Worm (Caenorhabditis elegans): ENCODE measurements around the gene smap-1.

The smap-1 gene

ce11 chrIII:10709676-10710075, 29.9 kb downstream of the smap-1 start:
- TF ChIP-seq nhr-129 (tag; optimal IDR thresholded peaks at IDR 0.05) (no peak), unc-62 (GFP tag; optimal IDR thresholded peaks at IDR 0.05) (no peak), F13H6.1 (tag; optimal IDR thresholded peaks at IDR 0.05) (no peak), peb-1 (tag; optimal IDR thresholded peaks at IDR 0.05) (no peak), lin-39 (tag; optimal IDR thresholded peaks at IDR 0.05) (no peak), nhr-12 (tag; optimal IDR thresholded peaks at IDR 0.05) (no peak), sem-4 (tag; optimal IDR thresholded peaks at IDR 0.05) (no peak), aly-2 (tag; optimal IDR thresholded peaks at IDR 0.05) (no peak), unc-39 (tag; optimal IDR thresholded peaks at IDR 0.05) (no peak), elt-3 (tag; optimal IDR thresholded peaks at IDR 0.05) (no peak), ceh-16 (tag; optimal IDR thresholded peaks at IDR 0.05) (no peak)

DNA sequence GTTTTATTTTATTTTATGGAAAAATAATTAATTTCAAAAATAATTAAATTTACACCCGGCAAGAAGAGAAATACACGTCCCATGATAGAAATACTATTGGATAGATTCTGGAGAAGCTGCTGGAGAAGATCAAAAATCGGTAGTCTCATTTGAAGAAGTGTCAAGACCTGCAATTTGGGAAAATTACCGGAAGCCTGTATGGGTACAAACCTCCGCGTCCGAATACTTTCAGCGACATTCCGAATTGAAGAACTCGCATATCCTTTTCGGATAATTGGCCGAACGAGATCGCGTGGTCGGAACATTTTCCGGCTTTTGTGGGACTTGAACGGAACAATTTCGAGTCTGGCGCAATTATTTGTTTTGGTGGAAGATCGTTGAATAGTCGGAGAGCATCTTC, 31.1 kb downstream of the smap-1 start:
- TF ChIP-seq nhr-77 (tag; optimal IDR thresholded peaks at IDR 0.05), result no peak
- TF ChIP-seq skn-1 (tag; optimal IDR thresholded peaks at IDR 0.05), result no peak
- TF ChIP-seq fos-1 (tag; optimal IDR thresholded peaks at IDR 0.05), result no peak
- TF ChIP-seq nhr-129 (tag; optimal IDR thresholded peaks at IDR 0.05), result no peak
- no peak for TF ChIP-seq ama-1 (optimal IDR thresholded peaks at IDR 0.05)
- no peak for TF ChIP-seq lin-13 (GFP tag; optimal IDR thresholded peaks at IDR 0.05)
- TF ChIP-seq gmeb-1 (tag; optimal IDR thresholded peaks at IDR 0.05), result no peak
- TF ChIP-seq sma-9 (GFP tag; optimal IDR thresholded peaks at IDR 0.05), result no peak
- no peak for TF ChIP-seq sma-9 (tag; optimal IDR thresholded peaks at IDR 0.05)
- no peak for TF ChIP-seq aly-2 (tag; optimal IDR thresholded peaks at IDR 0.05)
- no peak for TF ChIP-seq blmp-1 (tag; optimal IDR thresholded peaks at IDR 0.05; ENCODE audit: insufficient read depth)
- no peak for TF ChIP-seq nhr-11 (tag; optimal IDR thresholded peaks at IDR 0.05)
- TF ChIP-seq C34F6.9 (tag; optimal IDR thresholded peaks at IDR 0.05), result no peak

ce11 chrIII:10707461-10707860, 32.1 kb downstream of the smap-1 start, which contains the start of gene mrpl-12:
TSS of gene mrpl-12 (plus strand) at chrIII:10707761.
- TF ChIP-seq egl-27 (tag; optimal IDR thresholded peaks at IDR 0.05) (no peak), unc-55 (GFP tag; optimal IDR thresholded peaks at IDR 0.05) (no peak), elt-3 (tag; optimal IDR thresholded peaks at IDR 0.05) (no peak), skn-1 (tag; optimal IDR thresholded peaks at IDR 0.05) (no peak), peb-1 (tag; optimal IDR thresholded peaks at IDR 0.05) (no peak), snpc-4 (tag; optimal IDR thresholded peaks at IDR 0.05) (no peak), sma-9 (GFP tag; optimal IDR thresholded peaks at IDR 0.05) (no peak), sma-9 (tag; optimal IDR thresholded peaks at IDR 0.05) (no peak), lin-13 (GFP tag; optimal IDR thresholded peaks at IDR 0.05) (no peak), nhr-129 (tag; optimal IDR thresholded peaks at IDR 0.05) (no peak), alr-1 (tag; optimal IDR thresholded peaks at IDR 0.05) (no peak), C34F6.9 (tag; optimal IDR thresholded peaks at IDR 0.05) (no peak), zag-1 (tag; optimal IDR thresholded peaks at IDR 0.05) (no peak)

- peak; percentile 88 for TF ChIP-seq unc-55 (GFP tag; optimal IDR thresholded peaks at IDR 0.05)
- peak in 1 of 2 experiments; percentile 12 for TF ChIP-seq mdl-1 (tag; optimal IDR thresholded peaks at IDR 0.05)
- peak; percentile 74 for TF ChIP-seq fos-1 (tag; optimal IDR thresholded peaks at IDR 0.05)
- TF ChIP-seq gmeb-1 (tag; optimal IDR thresholded peaks at IDR 0.05), result peak; percentile 85
- peak; percentile 80 for TF ChIP-seq crh-2 (tag; optimal IDR thresholded peaks at IDR 0.05)
- TF ChIP-seq egl-27 (tag; optimal IDR thresholded peaks at IDR 0.05), result peak; percentile 29
- peak; percentile 78 for TF ChIP-seq F13H6.1 (tag; optimal IDR thresholded peaks at IDR 0.05)
- no peak for TF ChIP-seq unc-39 (tag; optimal IDR thresholded peaks at IDR 0.05)
- peak; percentile 67 for TF ChIP-seq nhr-25 (tag; optimal IDR thresholded peaks at IDR 0.05)
- TF ChIP-seq nhr-21 (tag; optimal IDR thresholded peaks at IDR 0.05), result peak; percentile 62
- TF ChIP-seq nhr-129 (tag; optimal IDR thresholded peaks at IDR 0.05), result peak; percentile 62
- no peak for TF ChIP-seq nhr-12 (tag; optimal IDR thresholded peaks at IDR 0.05)
- no peak for TF ChIP-seq peb-1 (tag; optimal IDR thresholded peaks at IDR 0.05)
- TF ChIP-seq ztf-4 (tag; optimal IDR thresholded peaks at IDR 0.05), result no peak
- peak; percentile 46 for TF ChIP-seq R02D3.7 (tag; optimal IDR thresholded peaks at IDR 0.05)
- peak; percentile 84 to 90 for TF ChIP-seq lsy-2 (tag; optimal IDR thresholded peaks at IDR 0.05)
- peak; percentile 41 for TF ChIP-seq lin-11 (tag; optimal IDR thresholded peaks at IDR 0.05)
- peak; percentile 34 for TF ChIP-seq zag-1 (tag; optimal IDR thresholded peaks at IDR 0.05)
- TF ChIP-seq C34F6.9 (tag; optimal IDR thresholded peaks at IDR 0.05), result peak; percentile 95
- TF ChIP-seq ceh-82 (tag; optimal IDR thresholded peaks at IDR 0.05), result peak; percentile 41
- TF ChIP-seq aly-2 (tag; optimal IDR thresholded peaks at IDR 0.05), result no peak
- TF ChIP-seq elt-3 (tag; optimal IDR thresholded peaks at IDR 0.05), result no peak
- TF ChIP-seq sma-3 (GFP tag; optimal IDR thresholded peaks at IDR 0.05), result peak; percentile 71
- peak; percentile 59 for TF ChIP-seq mab-5 (tag; optimal IDR thresholded peaks at IDR 0.05)
- peak; percentile 10 for TF ChIP-seq dmd-4 (tag; optimal IDR thresholded peaks at IDR 0.05)
- peak; percentile 41 for TF ChIP-seq nhr-6 (tag; optimal IDR thresholded peaks at IDR 0.05)
- peak; percentile 78 for TF ChIP-seq lin-13 (GFP tag; optimal IDR thresholded peaks at IDR 0.05)
Measured at ce11 chrIII:10706972-10707438, 32.6 kb downstream of the smap-1 start, which contains the start of the genes Y39A1A.21 and Y39A1A.22. TSS of gene Y39A1A.21 (minus strand) at chrIII:10707022. TSS of gene Y39A1A.22 (minus strand) at chrIII:10707028.
